Fruit fly (Drosophila melanogaster) whole organism, embryonic: ENCODE results near the gene CG14219.

Experiments used
- Ada2b ChIP-seq: fragments of 200-800 bp; sonication (Bioruptor generic); IDR thresholded peaks from 2 replicates; pipeline ENCODE4 v1.3.6; 2022; ENCODE audit warnings: missing biosample characterization, missing genetic modification characterization
- CG10565 ChIP-seq: fragments of 200-800 bp; sonication (Bioruptor generic); optimal IDR thresholded peaks from 3 replicates; lab custom pipeline; 2016; ENCODE audit warnings: missing biosample characterization, mild to moderate bottlenecking, missing genetic modification characterization
- CG11456 ChIP-seq: fragments of 200-800 bp; sonication (Bioruptor generic); IDR thresholded peaks from 3 replicates; pipeline ENCODE4 v1.3.6; 2022; ENCODE audit warnings: missing biosample characterization, missing genetic modification characterization
- CG11504 ChIP-seq: fragments of 200-800 bp; sonication (Bioruptor generic); optimal IDR thresholded peaks from 3 replicates; lab custom pipeline; 2019; ENCODE audit warnings: missing biosample characterization, mild to moderate bottlenecking, missing genetic modification characterization, moderate library complexity
- CG11560 ChIP-seq: fragments of 200-800 bp; sonication (Bioruptor generic); IDR thresholded peaks from 3 replicates; pipeline ENCODE4 v1.3.6; 2022; ENCODE audit warnings: missing biosample characterization, missing genetic modification characterization
- CG11695 ChIP-seq: fragments of 200-800 bp; sonication (Bioruptor generic); IDR thresholded peaks from 3 replicates; pipeline ENCODE4 v1.3.6; 2022; ENCODE audit warnings: missing biosample characterization, missing genetic modification characterization
- CG11723 ChIP-seq: fragments of 200-800 bp; sonication (Bioruptor generic); optimal IDR thresholded peaks from 2 replicates; lab custom pipeline; 2017; ENCODE audit warnings: missing biosample characterization, mild to moderate bottlenecking, missing genetic modification characterization
- CG12659 ChIP-seq: fragments of 200-800 bp; sonication (Bioruptor generic); optimal IDR thresholded peaks from 3 replicates; lab custom pipeline; 2017; ENCODE audit warnings: mild to moderate bottlenecking, missing biosample characterization, missing genetic modification reagents, missing genetic modification characterization
- CG15696 ChIP-seq: fragments of 200-800 bp; sonication (Bioruptor generic); optimal IDR thresholded peaks from 2 replicates; lab custom pipeline; 2019; ENCODE audit warnings: missing biosample characterization, mild to moderate bottlenecking, missing genetic modification characterization, moderate library complexity
- CG17912 ChIP-seq: fragments of 200-800 bp; sonication (Bioruptor generic); optimal IDR thresholded peaks from 2 replicates; lab custom pipeline; 2018; ENCODE audit warnings: missing biosample characterization, mild to moderate bottlenecking, missing genetic modification characterization
- CG18619 ChIP-seq: fragments of 200-800 bp; sonication (Bioruptor generic); optimal IDR thresholded peaks from 3 replicates; lab custom pipeline; 2017; ENCODE audit warnings: missing biosample characterization, mild to moderate bottlenecking, missing genetic modification characterization
- CG2202 ChIP-seq: fragments of 200-800 bp; sonication (Bioruptor generic); optimal IDR thresholded peaks from 2 replicates; lab custom pipeline; 2018; ENCODE audit warnings: missing biosample characterization, mild to moderate bottlenecking, missing genetic modification characterization
- CG2678 ChIP-seq: fragments of 200-800 bp; sonication (Bioruptor generic); optimal IDR thresholded peaks from 3 replicates; lab custom pipeline; 2019; ENCODE audit warnings: missing biosample characterization, mild to moderate bottlenecking, missing genetic modification characterization, moderate library complexity
- CG31365 ChIP-seq: fragments of 200-800 bp; sonication (Bioruptor generic); optimal IDR thresholded peaks from 2 replicates; lab custom pipeline; 2018; ENCODE audit warnings: missing biosample characterization, mild to moderate bottlenecking, missing genetic modification characterization
- CG33557 ChIP-seq: fragments of 200-800 bp; sonication (Bioruptor generic); optimal IDR thresholded peaks from 2 replicates; lab custom pipeline; 2019; ENCODE audit warnings: missing biosample characterization, mild to moderate bottlenecking, missing genetic modification characterization, moderate library complexity
- CG4282 ChIP-seq: fragments of 200-800 bp; sonication (Bioruptor generic); optimal IDR thresholded peaks from 2 replicates; lab custom pipeline; 2016; ENCODE audit warnings: missing biosample characterization, missing genetic modification characterization
- CG4360 ChIP-seq: fragments of 200-800 bp; sonication (Bioruptor generic); IDR thresholded peaks from 2 replicates; pipeline ENCODE4 v1.3.6; 2022; ENCODE audit warnings: missing biosample characterization, missing genetic modification characterization
- CG4820 ChIP-seq: fragments of 200-800 bp; sonication (Bioruptor generic); optimal IDR thresholded peaks from 3 replicates; lab custom pipeline; 2016; ENCODE audit warnings: missing biosample characterization, missing genetic modification characterization
- CG6272 ChIP-seq: fragments of 200-800 bp; sonication (Bioruptor generic); IDR thresholded peaks from 2 replicates; pipeline ENCODE4 v1.3.6; 2022; ENCODE audit warnings: missing biosample characterization, missing genetic modification characterization
- CG8765 ChIP-seq: fragments of 200-800 bp; sonication (Bioruptor generic); IDR thresholded peaks from 2 replicates; pipeline ENCODE4 v1.3.6; 2022; ENCODE audit warnings: missing biosample characterization, missing genetic modification characterization
- CkIIα-i1 ChIP-seq: fragments of 200-800 bp; sonication (Bioruptor generic); IDR thresholded peaks from 2 replicates; pipeline ENCODE4 v1.3.6; 2022; ENCODE audit warnings: missing biosample characterization, missing genetic modification characterization
- D ChIP-seq, 2 experiments: fragments of 200-800 bp in 1 of 2; fragments of >200 bp in 1 of 2; sonication (Bioruptor generic) in 1 of 2; optimal IDR thresholded peaks; 2 replicates in 1 of 2; 3 replicates in 1 of 2; lab custom pipeline; 2017; ENCODE audit warnings: mild to moderate bottlenecking in 1 of 2, missing biosample characterization in 1 of 2, missing genetic modification characterization in 1 of 2, missing genetic modification reagents in 1 of 2
- Dip2 ChIP-seq: fragments of 200-800 bp; sonication (Bioruptor generic); IDR thresholded peaks from 2 replicates; pipeline ENCODE4 v1.3.6; 2022; ENCODE audit warnings: missing biosample characterization, missing genetic modification characterization
- E2f2 ChIP-seq: fragments of 200-800 bp; sonication (Bioruptor generic); IDR thresholded peaks from 2 replicates; pipeline ENCODE4 v1.3.6; 2022; ENCODE audit warnings: missing biosample characterization, missing genetic modification characterization
- Hsf ChIP-seq: fragments of 200-800 bp; sonication (Bioruptor generic); optimal IDR thresholded peaks from 3 replicates; lab custom pipeline; 2016; ENCODE audit warnings: missing biosample characterization, missing genetic modification characterization
- Max ChIP-seq: fragments of 200-800 bp; sonication (Bioruptor generic); optimal IDR thresholded peaks from 2 replicates; lab custom pipeline; 2016; ENCODE audit warnings: missing biosample characterization, mild to moderate bottlenecking, missing genetic modification characterization
- Rfx ChIP-seq: fragments of 200-800 bp; sonication (Bioruptor generic); IDR thresholded peaks from 2 replicates; pipeline ENCODE4 v1.3.6; 2022; ENCODE audit warnings: missing biosample characterization, missing genetic modification characterization
- ato ChIP-seq: fragments of 200-800 bp; sonication (Bioruptor generic); IDR thresholded peaks from 2 replicates; pipeline ENCODE4 v1.3.6; 2022; ENCODE audit warnings: missing biosample characterization, missing genetic modification characterization; ENCODE audit not compliant: partially characterized antibody
- bigmax ChIP-seq: fragments of 200-800 bp; sonication (Bioruptor generic); optimal IDR thresholded peaks from 2 replicates; lab custom pipeline; 2018; ENCODE audit warnings: missing biosample characterization, mild to moderate bottlenecking, missing genetic modification characterization
- btn ChIP-seq: fragments of 200-800 bp; sonication (Bioruptor generic); optimal IDR thresholded peaks from 2 replicates; lab custom pipeline; 2016; ENCODE audit warnings: missing biosample characterization, missing genetic modification characterization
- cato ChIP-seq: fragments of 200-800 bp; sonication (Bioruptor generic); optimal IDR thresholded peaks from 2 replicates; lab custom pipeline; 2016; ENCODE audit warnings: missing biosample characterization, missing genetic modification characterization, borderline replicate concordance
- chif ChIP-seq, 2 experiments: fragments of 200-800 bp; sonication (Bioruptor generic); optimal IDR thresholded peaks; 3 replicates each; lab custom pipeline; 2016; ENCODE audit warnings: missing biosample characterization in 2 of 2, missing genetic modification characterization in 2 of 2
- fru ChIP-seq: fragments of >200 bp; optimal IDR thresholded peaks from 2 replicates; lab custom pipeline; 2017
- gce ChIP-seq: fragments of 200-800 bp; sonication (Bioruptor generic); IDR thresholded peaks from 3 replicates; pipeline ENCODE4 v1.3.6; 2022; ENCODE audit warnings: missing biosample characterization, missing genetic modification characterization
- her ChIP-seq: fragments of 200-800 bp; sonication (Bioruptor generic); optimal IDR thresholded peaks from 2 replicates; lab custom pipeline; 2016; ENCODE audit warnings: missing biosample characterization, missing genetic modification characterization
- hkb ChIP-seq, 2 experiments: fragments of 200-800 bp in 1 of 2; fragments of >200 bp in 1 of 2; sonication (Bioruptor generic) in 1 of 2; IDR thresholded peaks in 1 of 2; optimal IDR thresholded peaks in 1 of 2; 2 replicates each; pipeline versions ENCODE4 v1.3.6 to Lab custom; 2017 to 2022; ENCODE audit warnings: missing biosample characterization in 1 of 2, missing genetic modification characterization in 1 of 2
- jing ChIP-seq: fragments of 200-800 bp; sonication (Bioruptor generic); optimal IDR thresholded peaks from 2 replicates; lab custom pipeline; 2018; ENCODE audit warnings: missing biosample characterization, mild to moderate bottlenecking, missing genetic modification characterization
- lola ChIP-seq, 3 experiments: fragments of >200 bp in 2 of 3; fragments of 200-800 bp in 1 of 3; sonication (Bioruptor generic) in 1 of 3; optimal IDR thresholded peaks; 2 replicates each; lab custom pipeline; 2017 to 2019; ENCODE audit warnings: missing biosample characterization in 3 of 3, missing genetic modification characterization in 3 of 3, mild to moderate bottlenecking in 1 of 3, moderate library complexity in 1 of 3
- luna ChIP-seq: fragments of 200-800 bp; sonication (Bioruptor generic); optimal IDR thresholded peaks from 2 replicates; lab custom pipeline; 2016; ENCODE audit warnings: missing biosample characterization, missing genetic modification characterization
- nmo ChIP-seq: fragments of 200-800 bp; sonication (Bioruptor generic); optimal IDR thresholded peaks from 2 replicates; lab custom pipeline; 2018; ENCODE audit warnings: missing biosample characterization, mild to moderate bottlenecking, missing genetic modification characterization, moderate library complexity
- p53 ChIP-seq: fragments of 200-800 bp; sonication (Bioruptor generic); optimal IDR thresholded peaks from 2 replicates; lab custom pipeline; 2016; ENCODE audit warnings: missing biosample characterization, missing genetic modification characterization
- pan ChIP-seq, 4 experiments: fragments of >200 bp in 3 of 4; fragments of 200-800 bp in 1 of 4; sonication (Bioruptor generic) in 1 of 4; optimal IDR thresholded peaks in 3 of 4; IDR thresholded peaks in 1 of 4; 2 replicates each; pipeline versions ENCODE4 v1.3.6 to Lab custom; 2017 to 2022; ENCODE audit warnings: missing biosample characterization in 2 of 4, missing genetic modification characterization in 2 of 4, mixed read lengths in 1 of 4
- pfk ChIP-seq: fragments of 200-800 bp; sonication (Bioruptor generic); optimal IDR thresholded peaks from 2 replicates; lab custom pipeline; 2018; ENCODE audit warnings: missing biosample characterization, mild to moderate bottlenecking, missing genetic modification characterization, moderate library complexity
- rib ChIP-seq: fragments of 200-800 bp; sonication (Bioruptor generic); IDR thresholded peaks from 2 replicates; pipeline ENCODE4 v1.3.6; 2022; ENCODE audit warnings: missing biosample characterization, missing genetic modification characterization
- ro ChIP-seq: fragments of 200-800 bp; sonication (Bioruptor generic); IDR thresholded peaks from 2 replicates; pipeline ENCODE4 v1.3.6; 2022; ENCODE audit warnings: missing biosample characterization, missing genetic modification characterization
- row ChIP-seq: fragments of 200-800 bp; sonication (Bioruptor generic); IDR thresholded peaks from 3 replicates; pipeline ENCODE4 v1.3.6; 2022; ENCODE audit warnings: missing biosample characterization, missing genetic modification characterization
- so ChIP-seq: fragments of 200-800 bp; sonication (Bioruptor generic); IDR thresholded peaks from 3 replicates; pipeline ENCODE4 v1.3.6; 2022; ENCODE audit warnings: missing biosample characterization, missing genetic modification characterization
- wor ChIP-seq: fragments of 200-800 bp; sonication (Bioruptor generic); IDR thresholded peaks from 2 replicates; pipeline ENCODE4 v1.3.6; 2022; ENCODE audit warnings: missing biosample characterization, missing genetic modification characterization

The CG14219 gene

dm6 chrX:19565714-19566316 lies 24.2 kb downstream of the CG14219 start, which contains the start of the genes Grip84 and car (continued):
- TF ChIP-seq nmo (GFP tag; lab: Kevin White, UChicago): peak; percentile 87
- no peak for TF ChIP-seq CG31365
- TF ChIP-seq CG11695 (GFP tag; lab: Robert Waterston, UW): 0 out of 3 replicates have a peak, but pooled peaks have one; percentile 33
- no peak for TF ChIP-seq hkb (optimal IDR thresholded peaks at IDR 0.05; lab: Kevin White, UChicago)
- TF ChIP-seq hkb (GFP tag; IDR thresholded peaks at IDR 0.05; lab: Robert Waterston, UW): peak; percentile 60; the same call in 1 of the 2 replicates
- TF ChIP-seq CG4820: peak; percentile 50
- TF ChIP-seq CG15696 (tag; lab: Kevin White, UChicago): peak; percentile 63
- TF ChIP-seq btn (GFP tag; lab: Kevin White, UChicago): no peak
- no peak for TF ChIP-seq CG2678 (tag; lab: Kevin White, UChicago)
- TF ChIP-seq D (optimal IDR thresholded peaks at IDR 0.05; lab: Kevin White, UChicago): no peak
- TF ChIP-seq D (GFP tag; optimal IDR thresholded peaks at IDR 0.05; lab: Kevin White, UChicago): no peak
- TF ChIP-seq Hsf (GFP tag; lab: Kevin White, UChicago): peak; percentile 78
- no peak for TF ChIP-seq ro (GFP tag; lab: Robert Waterston, UW)
- peak; percentile 38 to 48 for TF ChIP-seq chif (GFP tag; optimal IDR thresholded peaks at IDR 0.05; lab: Kevin White, UChicago)
- no peak for TF ChIP-seq CG4360 (GFP tag; lab: Robert Waterston, UW)
- TF ChIP-seq Rfx (GFP tag; lab: Robert Waterston, UW): peak; percentile 72
- TF ChIP-seq CG10565 (GFP tag; lab: Kevin White, UChicago): no peak
- TF ChIP-seq pfk (GFP tag; lab: Kevin White, UChicago): no peak
- TF ChIP-seq pan (optimal IDR thresholded peaks at IDR 0.05; lab: Kevin White, UChicago): no peak
- TF ChIP-seq pan (GFP tag; optimal IDR thresholded peaks at IDR 0.05 in 1 of 2, IDR thresholded peaks at IDR 0.05 in 1 of 2): peak in 1 of 2 experiments; percentile 14
- 0 out of 2 replicates have a peak, but pooled peaks have one; percentile 48 for TF ChIP-seq CG8765 (GFP tag; lab: Robert Waterston, UW)
- peak in 1 of 3 experiments; percentile 76 for TF ChIP-seq lola (GFP tag; optimal IDR thresholded peaks at IDR 0.05; lab: Kevin White, UChicago)
- TF ChIP-seq CG33557: peak; percentile 43
- TF ChIP-seq CG11456 (GFP tag; lab: Robert Waterston, UW): 0 out of 3 replicates have a peak, but pooled peaks have one; percentile 8
- TF ChIP-seq bigmax (GFP tag; lab: Kevin White, UChicago): no peak
- 0 out of 3 replicates have a peak, but pooled peaks have one; percentile 51 for TF ChIP-seq CG11560 (tag; lab: Robert Waterston, UW)
- TF ChIP-seq CG2202: peak; percentile 8
- 0 out of 2 replicates have a peak, but pooled peaks have one; percentile 16 for TF ChIP-seq wor (GFP tag; lab: Robert Waterston, UW)
- TF ChIP-seq row (GFP tag; lab: Robert Waterston, UW): peak; percentile 89
- no peak for TF ChIP-seq gce
- TF ChIP-seq Max (GFP tag; lab: Kevin White, UChicago): peak; percentile 51
- TF ChIP-seq CG12659 (GFP tag; lab: Kevin White, UChicago): peak; percentile 78
- no peak for TF ChIP-seq ato (GFP tag; lab: Robert Waterston, UW)
- no peak for TF ChIP-seq CG11504 (tag; lab: Kevin White, UChicago)
- no peak for TF ChIP-seq her (GFP tag; lab: Kevin White, UChicago)
- peak; percentile 47; the same call in 1 of the 2 replicates for TF ChIP-seq Ada2b (GFP tag; lab: Robert Waterston, UW)
- TF ChIP-seq CG17912 (GFP tag; lab: Kevin White, UChicago): no peak
- TF ChIP-seq CG6272: peak; percentile 74
- no peak for TF ChIP-seq fru (lab: Kevin White, UChicago)
- TF ChIP-seq CG18619 (GFP tag; lab: Kevin White, UChicago): peak; percentile 65
- no peak for TF ChIP-seq CG11723
- no peak; the same call in 1 of the 2 replicates for TF ChIP-seq E2f2 (GFP tag; lab: Robert Waterston, UW)
- no peak for TF ChIP-seq rib
- TF ChIP-seq Dip2 (GFP tag; lab: Robert Waterston, UW): no peak
- no peak for TF ChIP-seq CG4282 (GFP tag; lab: Kevin White, UChicago)
- no peak for TF ChIP-seq jing (GFP tag; lab: Kevin White, UChicago)
- TF ChIP-seq p53: peak; percentile 18
- TF ChIP-seq CkIIα-i1 (GFP tag; lab: Robert Waterston, UW): no peak
- peak; percentile 37 for TF ChIP-seq cato (GFP tag; lab: Kevin White, UChicago)
- no peak for TF ChIP-seq so (GFP tag; lab: Robert Waterston, UW)
- TF ChIP-seq luna (GFP tag; lab: Kevin White, UChicago): no peak
